Fruit fly (Drosophila melanogaster) whole organism, embryonic: Measurements from ENCODE around the gene CG14691.

ENCODE experiments used
- BEAF-32 ChIP-seq: fragments of 200-800 bp; sonication (Bioruptor generic); optimal IDR thresholded peaks from 3 replicates; lab custom pipeline; 2017; ENCODE audit warnings: missing biosample characterization, missing genetic modification characterization, mild to moderate bottlenecking, moderate library complexity, missing genetic modification reagents
- CG10565 ChIP-seq: fragments of 200-800 bp; sonication (Bioruptor generic); optimal IDR thresholded peaks from 3 replicates; lab custom pipeline; 2016; ENCODE audit warnings: missing biosample characterization, mild to moderate bottlenecking, missing genetic modification characterization
- CG11696 ChIP-seq: fragments of 200-800 bp; sonication (Bioruptor generic); IDR thresholded peaks from 2 replicates; pipeline ENCODE4 v1.3.6; 2022; ENCODE audit warnings: missing biosample characterization, missing genetic modification characterization
- CG12391 ChIP-seq: fragments of 200-800 bp; sonication (Bioruptor generic); optimal IDR thresholded peaks from 3 replicates; lab custom pipeline; 2018; ENCODE audit warnings: missing biosample characterization, mild to moderate bottlenecking, missing genetic modification characterization, moderate library complexity
- CG13296 ChIP-seq: fragments of 200-800 bp; sonication (Bioruptor generic); optimal IDR thresholded peaks from 3 replicates; lab custom pipeline; 2018; ENCODE audit warnings: missing biosample characterization, mild to moderate bottlenecking, missing genetic modification characterization
- CG13894 ChIP-seq: fragments of 200-800 bp; sonication (Bioruptor generic); optimal IDR thresholded peaks from 3 replicates; lab custom pipeline; 2018; ENCODE audit warnings: missing biosample characterization, mild to moderate bottlenecking, missing genetic modification characterization, moderate library complexity
- CG1603 ChIP-seq: fragments of 200-800 bp; sonication (Bioruptor generic); optimal IDR thresholded peaks from 2 replicates; lab custom pipeline; 2019; ENCODE audit warnings: missing biosample characterization, mild to moderate bottlenecking, missing genetic modification characterization, moderate library complexity
- CG17359 ChIP-seq: fragments of 200-800 bp; sonication (Bioruptor generic); optimal IDR thresholded peaks from 3 replicates; lab custom pipeline; 2018; ENCODE audit warnings: missing biosample characterization, mild to moderate bottlenecking, missing genetic modification characterization, moderate library complexity
- CG17829 ChIP-seq: fragments of 200-800 bp; optimal IDR thresholded peaks from 2 replicates; lab custom pipeline; 2019; ENCODE audit warnings: missing biosample characterization, mild to moderate bottlenecking, missing genetic modification characterization, moderate library complexity
- CG30020 ChIP-seq: fragments of 200-800 bp; optimal IDR thresholded peaks from 2 replicates; lab custom pipeline; 2019; ENCODE audit warnings: missing biosample characterization, mild to moderate bottlenecking, missing genetic modification characterization, moderate library complexity
- CG31441 ChIP-seq: fragments of 200-800 bp; sonication (Bioruptor generic); IDR thresholded peaks from 2 replicates; pipeline ENCODE4 v1.3.6; 2022; ENCODE audit warnings: missing biosample characterization, missing genetic modification characterization
- CG3726 ChIP-seq: fragments of 200-800 bp; sonication (Bioruptor generic); IDR thresholded peaks from 3 replicates; pipeline ENCODE4, ENCODE4 v1.3.6; 2022; ENCODE audit warnings: missing biosample characterization, missing genetic modification characterization
- CG3847 ChIP-seq: fragments of 200-800 bp; sonication (Bioruptor generic); IDR thresholded peaks from 2 replicates; pipeline ENCODE4 v1.3.6; 2022; ENCODE audit warnings: missing biosample characterization, missing genetic modification characterization
- CG4404 ChIP-seq: fragments of 200-800 bp; sonication (Bioruptor generic); IDR thresholded peaks from 2 replicates; pipeline ENCODE4 v1.3.6; 2022; ENCODE audit warnings: missing biosample characterization, missing genetic modification characterization
- CG5953 ChIP-seq: fragments of 200-800 bp; sonication (Bioruptor generic); IDR thresholded peaks from 2 replicates; pipeline ENCODE4 v1.3.6; 2022; ENCODE audit warnings: missing biosample characterization, missing genetic modification characterization
- CG6654 ChIP-seq: fragments of 200-800 bp; sonication (Bioruptor generic); optimal IDR thresholded peaks from 2 replicates; lab custom pipeline; 2017; ENCODE audit warnings: missing biosample characterization, mild to moderate bottlenecking, missing genetic modification characterization
- CG7271 ChIP-seq: fragments of 200-800 bp; sonication (Bioruptor generic); optimal IDR thresholded peaks from 2 replicates; lab custom pipeline; 2018; ENCODE audit warnings: missing biosample characterization, mild to moderate bottlenecking, missing genetic modification characterization, moderate library complexity
- CG7786 ChIP-seq: fragments of 200-800 bp; sonication (Bioruptor generic); optimal IDR thresholded peaks from 2 replicates; lab custom pipeline; 2016; ENCODE audit warnings: missing biosample characterization, missing genetic modification characterization
- CG7987 ChIP-seq: fragments of 200-800 bp; sonication (Bioruptor generic); optimal IDR thresholded peaks from 2 replicates; lab custom pipeline; 2018; ENCODE audit warnings: missing biosample characterization, mild to moderate bottlenecking, missing genetic modification characterization, moderate library complexity
- CG8359 ChIP-seq: fragments of 200-800 bp; sonication (Bioruptor generic); optimal IDR thresholded peaks from 2 replicates; lab custom pipeline; 2017; ENCODE audit warnings: missing biosample characterization, mild to moderate bottlenecking, missing genetic modification characterization, borderline replicate concordance
- CG9215 ChIP-seq: fragments of 200-800 bp; sonication (Bioruptor generic); IDR thresholded peaks from 2 replicates; pipeline ENCODE4 v1.3.6; 2022; ENCODE audit warnings: missing biosample characterization, missing genetic modification characterization
- CG9437 ChIP-seq: fragments of 200-800 bp; sonication (Bioruptor generic); optimal IDR thresholded peaks from 2 replicates; lab custom pipeline; 2018; ENCODE audit warnings: missing biosample characterization, mild to moderate bottlenecking, missing genetic modification characterization
- CHES-1-like ChIP-seq: fragments of 200-800 bp; sonication (Bioruptor generic); optimal IDR thresholded peaks from 2 replicates; lab custom pipeline; 2016; ENCODE audit warnings: missing biosample characterization, missing genetic modification characterization
- CoRest ChIP-seq: fragments of 200-800 bp; sonication (Bioruptor generic); optimal IDR thresholded peaks from 3 replicates; lab custom pipeline; 2018; ENCODE audit warnings: missing biosample characterization, mild to moderate bottlenecking, missing genetic modification characterization, moderate library complexity
- D19B ChIP-seq: fragments of 200-800 bp; sonication (Bioruptor generic); optimal IDR thresholded peaks from 2 replicates; lab custom pipeline; 2017; ENCODE audit warnings: missing biosample characterization, mild to moderate bottlenecking, missing genetic modification characterization
- Dad ChIP-seq: fragments of 200-800 bp; sonication (Bioruptor generic); optimal IDR thresholded peaks from 3 replicates; lab custom pipeline; 2016; ENCODE audit warnings: missing biosample characterization, missing genetic modification characterization
- Dip2 ChIP-seq: fragments of 200-800 bp; sonication (Bioruptor generic); IDR thresholded peaks from 2 replicates; pipeline ENCODE4 v1.3.6; 2022; ENCODE audit warnings: missing biosample characterization, missing genetic modification characterization
- Dp ChIP-seq: fragments of 200-800 bp; sonication (Bioruptor generic); optimal IDR thresholded peaks from 2 replicates; lab custom pipeline; 2018; ENCODE audit warnings: missing biosample characterization, mild to moderate bottlenecking, missing genetic modification characterization, moderate library complexity
- ERR ChIP-seq: fragments of 200-800 bp; sonication (Bioruptor generic); optimal IDR thresholded peaks from 2 replicates; lab custom pipeline; 2016; ENCODE audit warnings: missing biosample characterization, missing genetic modification characterization
- Fer3 ChIP-seq: fragments of 200-800 bp; sonication (Bioruptor generic); optimal IDR thresholded peaks from 2 replicates; lab custom pipeline; 2018; ENCODE audit warnings: missing biosample characterization, mild to moderate bottlenecking, missing genetic modification characterization, moderate library complexity
- Gsc ChIP-seq: fragments of 200-800 bp; sonication (Bioruptor generic); IDR thresholded peaks from 2 replicates; pipeline ENCODE4 v1.3.6; 2022; ENCODE audit warnings: missing biosample characterization, missing genetic modification characterization
- Jarid2 ChIP-seq: fragments of 200-800 bp; sonication (Bioruptor generic); optimal IDR thresholded peaks from 3 replicates; lab custom pipeline; 2017; ENCODE audit warnings: mild to moderate bottlenecking, missing biosample characterization, missing genetic modification reagents, missing genetic modification characterization
- Med ChIP-seq: fragments of 200-800 bp; sonication (Bioruptor generic); peaks from one replicate; lab custom pipeline; 2016; ENCODE audit warnings: missing biosample characterization, missing genetic modification characterization, mild to moderate bottlenecking, inconsistent platforms, moderate library complexity
- Nf-YB ChIP-seq: fragments of 200-800 bp; sonication (Bioruptor generic); optimal IDR thresholded peaks from 3 replicates; lab custom pipeline; 2019; ENCODE audit warnings: missing biosample characterization, mild to moderate bottlenecking, missing genetic modification characterization, moderate library complexity
- TFAM ChIP-seq: fragments of 200-800 bp; sonication (Bioruptor generic); optimal IDR thresholded peaks from 2 replicates; lab custom pipeline; 2017; ENCODE audit warnings: missing biosample characterization, missing genetic modification characterization, inconsistent platforms
- Taf1 ChIP-seq: fragments of 200-800 bp; sonication (Bioruptor generic); IDR thresholded peaks from 2 replicates; pipeline ENCODE4 v1.3.6; 2022; ENCODE audit warnings: missing biosample characterization, missing genetic modification characterization
- ara ChIP-seq: fragments of 200-800 bp; sonication (Bioruptor generic); IDR thresholded peaks from 2 replicates; pipeline ENCODE4 v1.3.6; 2022; ENCODE audit warnings: missing biosample characterization, missing genetic modification characterization
- cg ChIP-seq: fragments of 200-800 bp; sonication (Bioruptor generic); optimal IDR thresholded peaks from 3 replicates; lab custom pipeline; 2019; ENCODE audit warnings: missing biosample characterization, mild to moderate bottlenecking, missing genetic modification characterization, moderate library complexity
- dmrt99B ChIP-seq: fragments of 200-800 bp; sonication (Bioruptor generic); optimal IDR thresholded peaks from 2 replicates; lab custom pipeline; 2018; ENCODE audit warnings: missing biosample characterization, mild to moderate bottlenecking, missing genetic modification characterization, moderate library complexity
- dysf ChIP-seq: fragments of 200-800 bp; sonication (Bioruptor generic); IDR thresholded peaks from 3 replicates; pipeline ENCODE4 v1.3.6; 2022; ENCODE audit warnings: missing biosample characterization, missing genetic modification characterization
- ems ChIP-seq: fragments of 200-800 bp; sonication (Bioruptor generic); optimal IDR thresholded peaks from 3 replicates; lab custom pipeline; 2016; ENCODE audit warnings: missing biosample characterization, missing genetic modification characterization
- eve ChIP-seq, 2 experiments: fragments of >200 bp; optimal IDR thresholded peaks; 2 replicates each; lab custom pipeline; 2017; ENCODE audit warnings: missing biosample characterization in 2 of 2, missing genetic modification characterization in 2 of 2
- fd64A ChIP-seq: fragments of 200-800 bp; sonication (Bioruptor generic); optimal IDR thresholded peaks from 3 replicates; lab custom pipeline; 2018; ENCODE audit warnings: missing biosample characterization, mild to moderate bottlenecking, missing genetic modification characterization
- gt ChIP-seq: fragments of 200-800 bp; sonication (Bioruptor generic); IDR thresholded peaks from 2 replicates; pipeline ENCODE4 v1.3.6; 2022; ENCODE audit warnings: missing biosample characterization, missing genetic modification characterization
- hkb ChIP-seq, 2 experiments: fragments of 200-800 bp in 1 of 2; fragments of >200 bp in 1 of 2; sonication (Bioruptor generic) in 1 of 2; IDR thresholded peaks in 1 of 2; optimal IDR thresholded peaks in 1 of 2; 2 replicates each; pipeline versions ENCODE4 v1.3.6 to Lab custom; 2017 to 2022; ENCODE audit warnings: missing biosample characterization in 1 of 2, missing genetic modification characterization in 1 of 2
- lmd ChIP-seq: fragments of 200-800 bp; sonication (Bioruptor generic); IDR thresholded peaks from 2 replicates; pipeline ENCODE4 v1.3.6; 2022; ENCODE audit warnings: missing biosample characterization, missing genetic modification characterization
- odd ChIP-seq: fragments of 200-800 bp; sonication (Bioruptor generic); optimal IDR thresholded peaks from 2 replicates; lab custom pipeline; 2017; ENCODE audit warnings: missing biosample characterization, mild to moderate bottlenecking, missing genetic modification characterization
- otp ChIP-seq: fragments of 200-800 bp; sonication (Bioruptor generic); IDR thresholded peaks from 3 replicates; pipeline ENCODE4, ENCODE4 v1.3.6; 2022; ENCODE audit warnings: missing biosample characterization, missing genetic modification characterization
- slou ChIP-seq: fragments of 200-800 bp; sonication (Bioruptor generic); optimal IDR thresholded peaks from 3 replicates; lab custom pipeline; 2016; ENCODE audit warnings: missing biosample characterization, missing genetic modification characterization
- sob ChIP-seq: fragments of 200-800 bp; sonication (Bioruptor generic); IDR thresholded peaks from 2 replicates; pipeline ENCODE4 v1.3.6; 2022; ENCODE audit warnings: missing biosample characterization, missing genetic modification characterization
- zen2 ChIP-seq: fragments of 200-800 bp; sonication (Bioruptor generic); IDR thresholded peaks from 3 replicates; pipeline ENCODE4 v1.3.6; 2022; ENCODE audit warnings: missing biosample characterization, missing genetic modification characterization; ENCODE audit not compliant: partially characterized antibody

Gene CG14691

DNA sequence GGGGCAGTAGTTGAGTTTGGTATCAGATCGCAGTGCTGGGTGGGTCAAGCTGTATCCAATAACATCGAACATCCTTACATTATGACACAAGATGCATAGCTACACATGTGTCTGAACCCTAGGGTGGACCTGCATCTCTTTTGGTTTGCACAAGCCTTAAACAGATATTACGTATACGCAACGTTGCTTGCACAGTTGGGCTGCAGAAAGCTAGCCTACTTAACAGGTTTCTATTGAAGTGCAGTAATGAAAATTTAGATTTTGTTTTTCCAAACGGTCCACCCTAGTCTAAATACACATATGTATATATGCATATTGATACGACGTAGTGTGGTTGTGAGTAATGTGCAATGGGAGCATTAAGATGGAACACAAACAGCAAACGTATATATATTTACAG, 19.8 kb upstream of the CG14691 start (continued):
- TF ChIP-seq odd (no peak), TFAM (GFP tag; lab: Kevin White, UChicago) (no peak), eve (GFP tag; optimal IDR thresholded peaks at IDR 0.05; lab: Kevin White, UChicago) (no peak), CG1603 (no peak), sob (GFP tag; lab: Robert Waterston, UW) (no peak), otp (GFP tag; lab: Robert Waterston, UW) (no peak), Med (GFP tag; lab: Kevin White, UChicago) (peak; percentile 74), Dp (GFP tag; lab: Kevin White, UChicago) (no peak), slou (GFP tag; lab: Kevin White, UChicago) (no peak), Nf-YB (GFP tag; lab: Kevin White, UChicago) (no peak), ems (GFP tag; lab: Kevin White, UChicago) (peak; percentile 38), BEAF-32 (GFP tag; lab: Kevin White, UChicago) (no peak), CHES-1-like (no peak), CG5953 (GFP tag; lab: Robert Waterston, UW) (no peak), Fer3 (tag; lab: Kevin White, UChicago) (no peak), hkb (optimal IDR thresholded peaks at IDR 0.05; lab: Kevin White, UChicago) (no peak), hkb (GFP tag; IDR thresholded peaks at IDR 0.05; lab: Robert Waterston, UW) (0 out of 2 replicates have a peak, but pooled peaks have one; percentile 13), CG7786 (GFP tag; lab: Kevin White, UChicago) (no peak), CG13894 (tag; lab: Kevin White, UChicago) (no peak), CG3847 (GFP tag; lab: Robert Waterston, UW) (no peak), Gsc (GFP tag; lab: Robert Waterston, UW) (no peak), Dip2 (no peak), dysf (GFP tag; lab: Robert Waterston, UW) (peak; percentile 41; the same call in 1 of the 3 replicates), CG4404 (no peak), CG8359 (no peak), fd64A (GFP tag; lab: Kevin White, UChicago) (no peak), CG11696 (0 out of 2 replicates have a peak, but pooled peaks have one; percentile 16), D19B (GFP tag; lab: Kevin White, UChicago) (no peak), CG7987 (GFP tag; lab: Kevin White, UChicago) (no peak), CG10565 (GFP tag; lab: Kevin White, UChicago) (no peak), CG9437 (no peak), CG30020 (tag; lab: Kevin White, UChicago) (no peak), Dad (GFP tag; lab: Kevin White, UChicago) (no peak), CG9215 (GFP tag; lab: Robert Waterston, UW) (no peak), lmd (peak; percentile 27; the same call in 1 of the 2 replicates), zen2 (GFP tag; lab: Robert Waterston, UW) (no peak), CG31441 (GFP tag; lab: Robert Waterston, UW) (no peak), ara (GFP tag; lab: Robert Waterston, UW) (0 out of 2 replicates have a peak, but pooled peaks have one; percentile 42), ERR (GFP tag; lab: Kevin White, UChicago) (no peak), CG17829 (no peak), CoRest (tag; lab: Kevin White, UChicago) (no peak), CG6654 (GFP tag; lab: Kevin White, UChicago) (no peak), dmrt99B (no peak), Jarid2 (GFP tag; lab: Kevin White, UChicago) (no peak), CG17359 (tag; lab: Kevin White, UChicago) (no peak), CG3726 (GFP tag; lab: Robert Waterston, UW) (no peak), cg (GFP tag; lab: Kevin White, UChicago) (no peak), CG13296 (GFP tag; lab: Kevin White, UChicago) (no peak), gt (no peak), CG7271 (no peak), CG12391 (tag; lab: Kevin White, UChicago) (no peak), Taf1 (GFP tag; lab: Robert Waterston, UW) (0 out of 2 replicates have a peak, but pooled peaks have one; percentile 49)
